Worm (Caenorhabditis elegans) whole organism, mixed stage, embryonic: ENCODE data around the gene K06A4.7.

ENCODE experiments used
- M03D4.4 ChIP-seq: sonication (generic microtip); optimal IDR thresholded peaks from 2 replicates; lab custom pipeline; 2017; ENCODE audit warnings: mild to moderate bottlenecking, missing genetic modification characterization, missing compliant biosample characterization
- bed-3 ChIP-seq: fragments of 200-800 bp; sonication (Bioruptor generic); optimal IDR thresholded peaks from 3 replicates; lab custom pipeline; 2018; ENCODE audit warnings: mild to moderate bottlenecking, missing genetic modification characterization, moderate library complexity, missing compliant biosample characterization
- blmp-1 ChIP-seq: fragments of 150-350 bp; optimal IDR thresholded peaks from 2 replicates; lab custom pipeline; 2014; ENCODE audit warnings: missing biosample characterization, missing genetic modification characterization
- ceh-39 ChIP-seq: fragments of 150-350 bp; optimal IDR thresholded peaks from 2 replicates; lab custom pipeline; 2014; ENCODE audit warnings: missing biosample characterization, missing genetic modification characterization
- ceh-43 ChIP-seq: fragments of 200-800 bp; sonication (Bioruptor generic); optimal IDR thresholded peaks from 2 replicates; lab custom pipeline; 2018; ENCODE audit warnings: mild to moderate bottlenecking, missing genetic modification characterization, moderate library complexity, missing compliant biosample characterization
- ceh-83 ChIP-seq: fragments of 200-800 bp; sonication (Bioruptor generic); optimal IDR thresholded peaks from 2 replicates; lab custom pipeline; 2018; ENCODE audit warnings: mild to moderate bottlenecking, missing genetic modification characterization, missing compliant biosample characterization
- ces-1 ChIP-seq: fragments of 150-350 bp; optimal IDR thresholded peaks from 2 replicates; lab custom pipeline; 2014; ENCODE audit warnings: missing biosample characterization, missing genetic modification reagents, missing genetic modification characterization
- cnd-1 ChIP-seq: fragments of 200-800 bp; sonication (Bioruptor generic); optimal IDR thresholded peaks from 2 replicates; lab custom pipeline; 2018; ENCODE audit warnings: mild to moderate bottlenecking, missing genetic modification characterization, missing compliant biosample characterization
- drap-1 ChIP-seq: fragments of 200-800 bp; sonication (Bioruptor generic); optimal IDR thresholded peaks from 3 replicates; lab custom pipeline; 2018; ENCODE audit warnings: mild to moderate bottlenecking, missing genetic modification characterization, missing compliant biosample characterization
- elt-1 ChIP-seq: sonication (generic microtip); optimal IDR thresholded peaks from 2 replicates; lab custom pipeline; 2017; ENCODE audit warnings: missing genetic modification characterization, mild to moderate bottlenecking, missing compliant biosample characterization, antibody characterized with exemption, moderate library complexity, borderline replicate concordance; ENCODE audit not compliant: insufficient read depth
- elt-3 ChIP-seq: fragments of 150-350 bp; optimal IDR thresholded peaks from 2 replicates; lab custom pipeline; 2014; ENCODE audit warnings: missing biosample characterization, missing genetic modification characterization
- flh-1 ChIP-seq: fragments of 200-800 bp; sonication (Bioruptor generic); optimal IDR thresholded peaks from 2 replicates; lab custom pipeline; 2018; ENCODE audit warnings: mild to moderate bottlenecking, missing genetic modification characterization, moderate library complexity, missing compliant biosample characterization
- ham-2 ChIP-seq: fragments of 200-800 bp; sonication (Bioruptor generic); optimal IDR thresholded peaks from 2 replicates; lab custom pipeline; 2018; ENCODE audit warnings: mild to moderate bottlenecking, missing genetic modification characterization, missing compliant biosample characterization
- hlh-1 ChIP-seq: fragments of 150-350 bp; optimal IDR thresholded peaks from 2 replicates; lab custom pipeline; 2014; ENCODE audit warnings: missing biosample characterization, missing genetic modification reagents, missing genetic modification characterization
- lin-13 ChIP-seq: fragments of 150-350 bp; optimal IDR thresholded peaks from 2 replicates; lab custom pipeline; 2014; ENCODE audit warnings: missing biosample characterization, missing genetic modification characterization
- lin-32 ChIP-seq: fragments of 200-800 bp; sonication (Bioruptor generic); optimal IDR thresholded peaks from 2 replicates; lab custom pipeline; 2018; ENCODE audit warnings: mild to moderate bottlenecking, missing genetic modification characterization, missing compliant biosample characterization
- lsy-2 ChIP-seq: fragments of 150-350 bp; optimal IDR thresholded peaks from 2 replicates; lab custom pipeline; 2014; ENCODE audit warnings: missing biosample characterization, missing genetic modification characterization
- mab-5 ChIP-seq: fragments of 150-350 bp; optimal IDR thresholded peaks from 2 replicates; lab custom pipeline; 2014; ENCODE audit warnings: missing biosample characterization, missing genetic modification characterization
- mep-1 ChIP-seq: fragments of 150-350 bp; optimal IDR thresholded peaks from 2 replicates; lab custom pipeline; 2017; ENCODE audit warnings: missing biosample characterization, missing genetic modification reagents, missing genetic modification characterization, inconsistent platforms
- mls-2 ChIP-seq: sonication (generic microtip); optimal IDR thresholded peaks from 2 replicates; lab custom pipeline; 2016; ENCODE audit warnings: mild to moderate bottlenecking, missing genetic modification characterization, moderate library complexity, missing compliant biosample characterization
- nhr-12 ChIP-seq: fragments of 150-350 bp; optimal IDR thresholded peaks from 2 replicates; lab custom pipeline; 2014; ENCODE audit warnings: missing biosample characterization, missing genetic modification characterization
- nhr-2 ChIP-seq: fragments of 150-350 bp; optimal IDR thresholded peaks from 2 replicates; lab custom pipeline; 2014; ENCODE audit warnings: missing biosample characterization, missing genetic modification characterization
- nhr-237 ChIP-seq: fragments of 150-350 bp; optimal IDR thresholded peaks from 2 replicates; lab custom pipeline; 2014; ENCODE audit warnings: missing biosample characterization, missing genetic modification characterization
- nhr-28 ChIP-seq: fragments of 150-350 bp; optimal IDR thresholded peaks from 2 replicates; lab custom pipeline; 2014; ENCODE audit warnings: missing biosample characterization, missing genetic modification characterization
- nhr-76 ChIP-seq: sonication (generic microtip); optimal IDR thresholded peaks from 2 replicates; lab custom pipeline; 2017; ENCODE audit warnings: missing biosample characterization, missing genetic modification characterization
- pha-4 ChIP-seq: fragments of 150-350 bp; optimal IDR thresholded peaks from 2 replicates; lab custom pipeline; 2018; ENCODE audit warnings: missing biosample characterization, missing genetic modification reagents, missing genetic modification characterization
- sem-2 ChIP-seq: fragments of 200-800 bp; sonication (Bioruptor generic); optimal IDR thresholded peaks from 2 replicates; lab custom pipeline; 2018; ENCODE audit warnings: mild to moderate bottlenecking, missing genetic modification characterization, missing compliant biosample characterization
- snpc-4 ChIP-seq: fragments of 150-350 bp; optimal IDR thresholded peaks from 2 replicates; lab custom pipeline; 2014; ENCODE audit warnings: missing biosample characterization, missing genetic modification characterization
- sptf-1 ChIP-seq: sonication (generic microtip); optimal IDR thresholded peaks from 2 replicates; lab custom pipeline; 2017; ENCODE audit warnings: mild to moderate bottlenecking, missing genetic modification characterization, moderate library complexity, missing compliant biosample characterization
- tbx-8 ChIP-seq: fragments of 200-800 bp; sonication (Bioruptor generic); optimal IDR thresholded peaks from 2 replicates; lab custom pipeline; 2018; ENCODE audit warnings: mild to moderate bottlenecking, missing genetic modification characterization, moderate library complexity, missing compliant biosample characterization
- unc-120 ChIP-seq: sonication (generic microtip); optimal IDR thresholded peaks from 2 replicates; lab custom pipeline; 2017; ENCODE audit warnings: missing genetic modification characterization, missing compliant biosample characterization; ENCODE audit not compliant: poor library complexity, severe bottlenecking
- unc-39 ChIP-seq: fragments of 150-350 bp; optimal IDR thresholded peaks from 2 replicates; lab custom pipeline; 2014; ENCODE audit warnings: missing biosample characterization, missing genetic modification characterization
- unc-62 ChIP-seq: fragments of 150-350 bp; optimal IDR thresholded peaks from 2 replicates; lab custom pipeline; 2014; ENCODE audit warnings: missing biosample characterization, missing genetic modification reagents, missing genetic modification characterization
- zip-8 ChIP-seq: fragments of 150-350 bp; optimal IDR thresholded peaks from 2 replicates; lab custom pipeline; 2014; ENCODE audit warnings: missing biosample characterization, missing genetic modification characterization
- ztf-11 ChIP-seq: fragments of 150-350 bp; optimal IDR thresholded peaks from 2 replicates; lab custom pipeline; 2014; ENCODE audit warnings: missing biosample characterization, missing genetic modification characterization

Gene K06A4.7

ce11 chrV:9503152-9503817 is 12.0 kb upstream of the K06A4.7 start:
- TF ChIP-seq drap-1 (GFP tag; lab: Kevin White, UChicago) (peak; percentile 92), sem-2 (GFP tag; lab: Kevin White, UChicago) (peak; percentile 88), ces-1 (GFP tag; lab: Kevin White, UChicago) (peak; percentile 67), flh-1 (GFP tag; lab: Kevin White, UChicago) (peak; percentile 68), ztf-11 (tag; lab: Kevin White, UChicago) (no peak), blmp-1 (tag; lab: Kevin White, UChicago) (no peak), lin-32 (GFP tag; lab: Kevin White, UChicago) (peak; percentile 87), ceh-83 (GFP tag; lab: Kevin White, UChicago) (peak; percentile 94), hlh-1 (peak; percentile 40), bed-3 (GFP tag; lab: Kevin White, UChicago) (peak; percentile 82), lsy-2 (tag; lab: Kevin White, UChicago) (no peak), zip-8 (tag; lab: Kevin White, UChicago) (no peak), nhr-76 (tag; lab: Kevin White, UChicago) (no peak), mep-1 (peak; percentile 62), nhr-28 (tag; lab: Kevin White, UChicago) (no peak), nhr-237 (tag; lab: Kevin White, UChicago) (no peak), unc-62 (GFP tag; lab: Kevin White, UChicago) (no peak), ham-2 (peak; percentile 93), ceh-43 (peak; percentile 89), ceh-39 (tag; lab: Kevin White, UChicago) (no peak), pha-4 (tag; lab: Kevin White, UChicago) (no peak), snpc-4 (tag; lab: Kevin White, UChicago) (no peak), M03D4.4 (tag; lab: Kevin White, UChicago) (peak; percentile 93), sptf-1 (tag; lab: Kevin White, UChicago) (peak; percentile 95), elt-1 (tag; lab: Kevin White, UChicago) (no peak), lin-13 (tag; lab: Kevin White, UChicago) (peak; percentile 31), mls-2 (tag; lab: Kevin White, UChicago) (peak; percentile 96), nhr-2 (tag; lab: Kevin White, UChicago) (no peak), cnd-1 (tag; lab: Kevin White, UChicago) (peak; percentile 88), tbx-8 (peak; percentile 84), nhr-12 (peak; percentile 27), unc-39 (tag; lab: Kevin White, UChicago) (no peak), mab-5 (tag; lab: Kevin White, UChicago) (no peak), unc-120 (tag; lab: Kevin White, UChicago) (peak; percentile 91), elt-3 (no peak)

ce11 chrV:9500826-9501451 is 9.6 kb upstream of the K06A4.7 start, which contains the start of gene swt-5:
Gene swt-5 (plus strand): TSS chrV:9501401.
- TF ChIP-seq unc-39 (tag; lab: Kevin White, UChicago): no peak
- TF ChIP-seq ceh-39 (tag; lab: Kevin White, UChicago): no peak
- no peak for TF ChIP-seq nhr-76 (tag; lab: Kevin White, UChicago)
- TF ChIP-seq nhr-28 (tag; lab: Kevin White, UChicago): no peak
- no peak for TF ChIP-seq flh-1 (GFP tag; lab: Kevin White, UChicago)
- TF ChIP-seq pha-4 (tag; lab: Kevin White, UChicago): no peak
- TF ChIP-seq ceh-43: no peak

ce11 chrV:9499295-9499694 is 8.0 kb upstream of the K06A4.7 start:
- no peak for TF ChIP-seq nhr-237 (tag; lab: Kevin White, UChicago)
- no peak for TF ChIP-seq lsy-2 (tag; lab: Kevin White, UChicago)
- no peak for TF ChIP-seq lin-32 (GFP tag; lab: Kevin White, UChicago)
- no peak for TF ChIP-seq ztf-11 (tag; lab: Kevin White, UChicago)
- no peak for TF ChIP-seq ceh-39 (tag; lab: Kevin White, UChicago)
- no peak for TF ChIP-seq zip-8 (tag; lab: Kevin White, UChicago)
- no peak for TF ChIP-seq hlh-1
- no peak for TF ChIP-seq ham-2
- TF ChIP-seq mls-2 (tag; lab: Kevin White, UChicago): no peak
- no peak for TF ChIP-seq elt-1 (tag; lab: Kevin White, UChicago)
- TF ChIP-seq elt-3: no peak
